Fruit fly (Drosophila melanogaster) whole organism, embryonic: ENCODE measurements around the gene rin.

Source experiments
- Aef1 ChIP-seq: fragments of 200-800 bp; sonication (Bioruptor generic); IDR thresholded peaks from 3 replicates; pipeline ENCODE4 v1.3.6; 2022; ENCODE audit warnings: missing biosample characterization, missing genetic modification characterization
- CG10366 ChIP-seq: fragments of 200-800 bp; sonication (Bioruptor generic); IDR thresholded peaks from 2 replicates; pipeline ENCODE4 v1.3.6; 2022; ENCODE audit warnings: missing biosample characterization, missing genetic modification characterization
- CG10654 ChIP-seq: fragments of 200-800 bp; sonication (Bioruptor generic); optimal IDR thresholded peaks from 2 replicates; lab custom pipeline; 2016; ENCODE audit warnings: missing biosample characterization, missing genetic modification characterization
- CG13123 ChIP-seq: fragments of 200-800 bp; sonication (Bioruptor generic); optimal IDR thresholded peaks from 2 replicates; lab custom pipeline; 2016; ENCODE audit warnings: missing biosample characterization, missing genetic modification characterization
- CG13424 ChIP-seq: fragments of 200-800 bp; sonication (Bioruptor generic); optimal IDR thresholded peaks from 2 replicates; lab custom pipeline; 2019; ENCODE audit warnings: missing biosample characterization, mild to moderate bottlenecking, missing genetic modification characterization, moderate library complexity
- CG1647 ChIP-seq: fragments of 200-800 bp; sonication (Bioruptor generic); optimal IDR thresholded peaks from 3 replicates; lab custom pipeline; 2016; ENCODE audit warnings: missing biosample characterization, missing genetic modification characterization
- CG16779 ChIP-seq: fragments of 200-800 bp; sonication (Bioruptor generic); IDR thresholded peaks from 2 replicates; pipeline ENCODE4 v1.3.6; 2022; ENCODE audit warnings: missing biosample characterization, missing genetic modification characterization
- CG2116 ChIP-seq: fragments of 200-800 bp; sonication (Bioruptor generic); optimal IDR thresholded peaks from 3 replicates; lab custom pipeline; 2018; ENCODE audit warnings: missing biosample characterization, mild to moderate bottlenecking, missing genetic modification characterization
- CG2678 ChIP-seq: fragments of 200-800 bp; sonication (Bioruptor generic); optimal IDR thresholded peaks from 3 replicates; lab custom pipeline; 2019; ENCODE audit warnings: missing biosample characterization, mild to moderate bottlenecking, missing genetic modification characterization, moderate library complexity
- CG30020 ChIP-seq: fragments of 200-800 bp; optimal IDR thresholded peaks from 2 replicates; lab custom pipeline; 2019; ENCODE audit warnings: missing biosample characterization, mild to moderate bottlenecking, missing genetic modification characterization, moderate library complexity
- CG3065 ChIP-seq: fragments of 200-800 bp; sonication (Bioruptor generic); optimal IDR thresholded peaks from 2 replicates; lab custom pipeline; 2016; ENCODE audit warnings: missing biosample characterization, missing genetic modification characterization
- CG42726 ChIP-seq: fragments of 200-800 bp; sonication (Bioruptor generic); IDR thresholded peaks from 2 replicates; pipeline ENCODE4 v1.3.6; 2022; ENCODE audit warnings: missing biosample characterization, missing genetic modification characterization; ENCODE audit not compliant: partially characterized antibody
- CG4282 ChIP-seq: fragments of 200-800 bp; sonication (Bioruptor generic); optimal IDR thresholded peaks from 2 replicates; lab custom pipeline; 2016; ENCODE audit warnings: missing biosample characterization, missing genetic modification characterization
- CG4617 ChIP-seq: fragments of 200-800 bp; sonication (Bioruptor generic); optimal IDR thresholded peaks from 3 replicates; lab custom pipeline; 2016; ENCODE audit warnings: missing biosample characterization, missing genetic modification characterization, borderline replicate concordance
- CG5180 ChIP-seq: fragments of 200-800 bp; sonication (Bioruptor generic); optimal IDR thresholded peaks from 3 replicates; lab custom pipeline; 2017; ENCODE audit warnings: missing biosample characterization, missing genetic modification characterization, mild to moderate bottlenecking, moderate library complexity, missing genetic modification reagents
- CG6683 ChIP-seq: fragments of 200-800 bp; sonication (Bioruptor generic); optimal IDR thresholded peaks from 2 replicates; lab custom pipeline; 2017; ENCODE audit warnings: missing biosample characterization, mild to moderate bottlenecking, missing genetic modification characterization, missing genetic modification reagents
- CG6813 ChIP-seq: fragments of 200-800 bp; sonication (Bioruptor generic); optimal IDR thresholded peaks from 2 replicates; lab custom pipeline; 2017; ENCODE audit warnings: missing biosample characterization, missing genetic modification characterization, mild to moderate bottlenecking, moderate library complexity, missing genetic modification reagents
- CG7556 ChIP-seq: fragments of 200-800 bp; sonication (Bioruptor generic); optimal IDR thresholded peaks from 2 replicates; lab custom pipeline; 2017; ENCODE audit warnings: missing biosample characterization, mild to moderate bottlenecking, missing genetic modification characterization
- CG7745 ChIP-seq: fragments of 200-800 bp; sonication (Bioruptor generic); optimal IDR thresholded peaks from 2 replicates; lab custom pipeline; 2018; ENCODE audit warnings: missing biosample characterization, mild to moderate bottlenecking, missing genetic modification characterization, moderate library complexity
- CG7786 ChIP-seq: fragments of 200-800 bp; sonication (Bioruptor generic); optimal IDR thresholded peaks from 2 replicates; lab custom pipeline; 2016; ENCODE audit warnings: missing biosample characterization, missing genetic modification characterization
- CG9609 ChIP-seq: fragments of 200-800 bp; sonication (Bioruptor generic); optimal IDR thresholded peaks from 3 replicates; lab custom pipeline; 2016; ENCODE audit warnings: missing biosample characterization, missing genetic modification characterization
- CG9797 ChIP-seq: fragments of 200-800 bp; sonication (Bioruptor generic); optimal IDR thresholded peaks from 3 replicates; lab custom pipeline; 2018; ENCODE audit warnings: missing biosample characterization, mild to moderate bottlenecking, missing genetic modification characterization
- CG9876 ChIP-seq: fragments of 200-800 bp; sonication (Bioruptor generic); optimal IDR thresholded peaks from 2 replicates; lab custom pipeline; 2016; ENCODE audit warnings: missing biosample characterization, missing genetic modification characterization
- CTCF ChIP-seq: fragments of 200-800 bp; sonication (Bioruptor generic); optimal IDR thresholded peaks from 2 replicates; lab custom pipeline; 2017; ENCODE audit warnings: missing biosample characterization, mild to moderate bottlenecking, missing genetic modification characterization, moderate library complexity
- Dip2 ChIP-seq: fragments of 200-800 bp; sonication (Bioruptor generic); IDR thresholded peaks from 2 replicates; pipeline ENCODE4 v1.3.6; 2022; ENCODE audit warnings: missing biosample characterization, missing genetic modification characterization
- HmgD ChIP-seq: fragments of 200-800 bp; sonication (Bioruptor generic); optimal IDR thresholded peaks from 3 replicates; lab custom pipeline; 2016; ENCODE audit warnings: missing biosample characterization, missing genetic modification characterization
- Hmx ChIP-seq: fragments of 200-800 bp; sonication (Bioruptor generic); optimal IDR thresholded peaks from 2 replicates; lab custom pipeline; 2016; ENCODE audit warnings: missing biosample characterization, missing genetic modification characterization
- Sry-β ChIP-seq: fragments of 200-800 bp; sonication (Bioruptor generic); optimal IDR thresholded peaks from 2 replicates; lab custom pipeline; 2018; ENCODE audit warnings: missing biosample characterization, mild to moderate bottlenecking, missing genetic modification characterization, moderate library complexity
- Usf ChIP-seq: fragments of 200-800 bp; sonication (Bioruptor generic); optimal IDR thresholded peaks from 2 replicates; lab custom pipeline; 2017; ENCODE audit warnings: missing genotype, missing biosample characterization, missing genetic modification characterization
- btn ChIP-seq: fragments of 200-800 bp; sonication (Bioruptor generic); optimal IDR thresholded peaks from 2 replicates; lab custom pipeline; 2016; ENCODE audit warnings: missing biosample characterization, missing genetic modification characterization
- crol ChIP-seq: fragments of 200-800 bp; sonication (Bioruptor generic); IDR thresholded peaks from 2 replicates; pipeline ENCODE4 v1.3.6; 2022; ENCODE audit warnings: missing biosample characterization, missing genetic modification characterization
- cwo ChIP-seq: fragments of 200-800 bp; sonication (Bioruptor generic); optimal IDR thresholded peaks from 3 replicates; lab custom pipeline; 2017; ENCODE audit warnings: missing biosample characterization, missing genetic modification characterization, mild to moderate bottlenecking, moderate library complexity, missing genetic modification reagents
- da ChIP-seq: fragments of 200-800 bp; sonication (Bioruptor generic); optimal IDR thresholded peaks from 2 replicates; lab custom pipeline; 2016; ENCODE audit warnings: missing biosample characterization, missing genetic modification characterization
- ems ChIP-seq: fragments of 200-800 bp; sonication (Bioruptor generic); optimal IDR thresholded peaks from 3 replicates; lab custom pipeline; 2016; ENCODE audit warnings: missing biosample characterization, missing genetic modification characterization
- esg ChIP-seq: fragments of 200-800 bp; sonication (Bioruptor generic); conservative IDR thresholded peaks from 2 replicates; pipeline ENCODE4 v1.3.6; 2022; ENCODE audit warnings: missing biosample characterization, missing genetic modification characterization
- gcm ChIP-seq: fragments of 200-800 bp; sonication (Bioruptor generic); optimal IDR thresholded peaks from 2 replicates; lab custom pipeline; 2019; ENCODE audit warnings: missing biosample characterization, mild to moderate bottlenecking, missing genetic modification characterization, moderate library complexity
- lab ChIP-seq: fragments of 200-800 bp; sonication (Bioruptor generic); optimal IDR thresholded peaks from 3 replicates; lab custom pipeline; 2017; ENCODE audit warnings: missing biosample characterization, missing genetic modification characterization, mild to moderate bottlenecking, moderate library complexity, missing genetic modification reagents
- nau ChIP-seq: fragments of 200-800 bp; sonication (Bioruptor generic); optimal IDR thresholded peaks from 3 replicates; lab custom pipeline; 2017; ENCODE audit warnings: missing biosample characterization, mild to moderate bottlenecking, missing genetic modification characterization, missing genetic modification reagents
- nom ChIP-seq: fragments of 200-800 bp; sonication (Bioruptor generic); optimal IDR thresholded peaks from 2 replicates; lab custom pipeline; 2017; ENCODE audit warnings: missing biosample characterization, missing genetic modification characterization, mild to moderate bottlenecking, moderate library complexity, missing genetic modification reagents
- oc ChIP-seq: fragments of 200-800 bp; sonication (Bioruptor generic); optimal IDR thresholded peaks from 2 replicates; lab custom pipeline; 2018; ENCODE audit warnings: missing biosample characterization, mild to moderate bottlenecking, missing genetic modification characterization, moderate library complexity
- peb ChIP-seq: fragments of 200-800 bp; sonication (Bioruptor generic); IDR thresholded peaks from 2 replicates; pipeline ENCODE4 v1.3.6; 2022; ENCODE audit warnings: missing biosample characterization, missing genetic modification characterization
- rib ChIP-seq: fragments of 200-800 bp; sonication (Bioruptor generic); IDR thresholded peaks from 2 replicates; pipeline ENCODE4 v1.3.6; 2022; ENCODE audit warnings: missing biosample characterization, missing genetic modification characterization
- salm ChIP-seq: fragments of 200-800 bp; sonication (Bioruptor generic); optimal IDR thresholded peaks from 2 replicates; lab custom pipeline; 2018; ENCODE audit warnings: missing biosample characterization, mild to moderate bottlenecking, missing genetic modification characterization
- scrt ChIP-seq: fragments of 200-800 bp; sonication (Bioruptor generic); optimal IDR thresholded peaks from 2 replicates; lab custom pipeline; 2018; ENCODE audit warnings: missing biosample characterization, mild to moderate bottlenecking, missing genetic modification characterization, moderate library complexity
- slp2 ChIP-seq: fragments of 200-800 bp; sonication (Bioruptor generic); optimal IDR thresholded peaks from 2 replicates; lab custom pipeline; 2016; ENCODE audit warnings: missing biosample characterization, missing genetic modification characterization
- unc-4 ChIP-seq: fragments of 200-800 bp; sonication (Bioruptor generic); IDR thresholded peaks from 2 replicates; pipeline ENCODE4 v1.3.6; 2022; ENCODE audit warnings: missing biosample characterization, missing genetic modification characterization; ENCODE audit not compliant: partially characterized antibody
- wor ChIP-seq: fragments of 200-800 bp; sonication (Bioruptor generic); IDR thresholded peaks from 2 replicates; pipeline ENCODE4 v1.3.6; 2022; ENCODE audit warnings: missing biosample characterization, missing genetic modification characterization
- zen2 ChIP-seq: fragments of 200-800 bp; sonication (Bioruptor generic); IDR thresholded peaks from 3 replicates; pipeline ENCODE4 v1.3.6; 2022; ENCODE audit warnings: missing biosample characterization, missing genetic modification characterization; ENCODE audit not compliant: partially characterized antibody
- zfh2 ChIP-seq: fragments of 200-800 bp; sonication (Bioruptor generic); optimal IDR thresholded peaks from 2 replicates; lab custom pipeline; 2016; ENCODE audit warnings: missing biosample characterization, missing genetic modification characterization

The rin gene

dm6 chr3R:13683624-13684568 is 37.1 kb downstream of the rin start, which contains the start of gene flfl (continued):
- peak; percentile 66 for TF ChIP-seq nom (GFP tag; lab: Kevin White, UChicago)
- TF ChIP-seq CG5180 (GFP tag; lab: Kevin White, UChicago): peak; percentile 0
- TF ChIP-seq Usf (GFP tag; lab: Kevin White, UChicago): no peak
- TF ChIP-seq unc-4 (GFP tag; lab: Robert Waterston, UW): no peak
- TF ChIP-seq salm (tag; lab: Kevin White, UChicago): no peak
- TF ChIP-seq nau (GFP tag; lab: Kevin White, UChicago): no peak
- peak; percentile 18 for TF ChIP-seq slp2 (GFP tag; lab: Kevin White, UChicago)
- peak; percentile 13 for TF ChIP-seq CG2678 (tag; lab: Kevin White, UChicago)
- TF ChIP-seq CG3065 (GFP tag; lab: Kevin White, UChicago): no peak
- TF ChIP-seq esg (GFP tag; lab: Robert Waterston, UW): no peak
- no peak for TF ChIP-seq CG9609 (GFP tag; lab: Kevin White, UChicago)
- no peak for TF ChIP-seq wor
- TF ChIP-seq rib: no peak
- no peak for TF ChIP-seq peb (GFP tag; lab: Robert Waterston, UW)
- TF ChIP-seq CG4282: no peak
- TF ChIP-seq zen2 (GFP tag; lab: Robert Waterston, UW): no peak
- TF ChIP-seq CG6683: no peak
- no peak for TF ChIP-seq CG7745 (tag; lab: Kevin White, UChicago)
- TF ChIP-seq CG13123: no peak
- TF ChIP-seq CG7786 (GFP tag; lab: Kevin White, UChicago): peak; percentile 37
- peak; percentile 98 for TF ChIP-seq CG2116 (GFP tag; lab: Kevin White, UChicago)
- TF ChIP-seq da: no peak
- no peak for TF ChIP-seq ems
- no peak for TF ChIP-seq CG42726 (GFP tag; lab: Robert Waterston, UW)
- TF ChIP-seq CG13424 (tag; lab: Kevin White, UChicago): no peak
- TF ChIP-seq btn (GFP tag; lab: Kevin White, UChicago): peak; percentile 6
- TF ChIP-seq CG16779 (GFP tag; lab: Robert Waterston, UW): no peak
- TF ChIP-seq CG1647 (GFP tag; lab: Kevin White, UChicago): no peak
- TF ChIP-seq CTCF (GFP tag; lab: Kevin White, UChicago): peak; percentile 22
- peak; percentile 2 for TF ChIP-seq zfh2 (GFP tag; lab: Kevin White, UChicago)
- TF ChIP-seq CG4617 (GFP tag; lab: Kevin White, UChicago): peak; percentile 57
- TF ChIP-seq scrt (GFP tag; lab: Kevin White, UChicago): peak; percentile 14
- TF ChIP-seq HmgD (GFP tag; lab: Kevin White, UChicago): peak; percentile 49
- TF ChIP-seq crol (GFP tag; lab: Robert Waterston, UW): no peak
- no peak for TF ChIP-seq oc (tag; lab: Kevin White, UChicago)
- peak; percentile 9 for TF ChIP-seq CG7556 (GFP tag; lab: Kevin White, UChicago)
- TF ChIP-seq cwo: no peak
- TF ChIP-seq Aef1: no peak
- no peak for TF ChIP-seq CG10366 (GFP tag; lab: Robert Waterston, UW)
- TF ChIP-seq Hmx (GFP tag; lab: Kevin White, UChicago): no peak
- peak; percentile 30 for TF ChIP-seq CG6813 (GFP tag; lab: Kevin White, UChicago)
- TF ChIP-seq CG30020: peak; percentile 47
- no peak for TF ChIP-seq CG9876 (GFP tag; lab: Kevin White, UChicago)
- TF ChIP-seq CG9797 (GFP tag; lab: Kevin White, UChicago): peak; percentile 54
- TF ChIP-seq Sry-β (GFP tag; lab: Kevin White, UChicago): no peak
- peak; percentile 15 for TF ChIP-seq gcm (GFP tag; lab: Kevin White, UChicago)
- TF ChIP-seq Dip2: no peak
- peak; percentile 35 for TF ChIP-seq lab (GFP tag; lab: Kevin White, UChicago)
- no peak for TF ChIP-seq CG10654 (GFP tag; lab: Kevin White, UChicago)
